Worm (Caenorhabditis elegans) whole organism, late embryonic: ENCODE results near the gene T03F6.3.

Experiments used
- C08G9.2 ChIP-seq: sonication (generic microtip); optimal IDR thresholded peaks from 2 replicates; lab custom pipeline; 2016; ENCODE audit warnings: mild to moderate bottlenecking, missing genetic modification characterization, moderate library complexity, missing compliant biosample characterization
- C38D4.7 ChIP-seq: fragments of 200-800 bp; sonication (Bioruptor generic); optimal IDR thresholded peaks from 2 replicates; lab custom pipeline; 2018; ENCODE audit warnings: mild to moderate bottlenecking, missing genetic modification characterization, moderate library complexity, missing compliant biosample characterization
- F13H6.1 ChIP-seq: sonication (generic microtip); optimal IDR thresholded peaks from 2 replicates; lab custom pipeline; 2016; ENCODE audit warnings: missing genetic modification characterization, missing compliant biosample characterization
- T23F11.4 ChIP-seq: fragments of 200-800 bp; sonication (Bioruptor generic); optimal IDR thresholded peaks from 2 replicates; lab custom pipeline; 2018; ENCODE audit warnings: mild to moderate bottlenecking, missing genetic modification characterization, missing compliant biosample characterization
- ahr-1 ChIP-seq: sonication (generic microtip); optimal IDR thresholded peaks from 2 replicates; lab custom pipeline; 2016; ENCODE audit warnings: missing genetic modification characterization, missing compliant biosample characterization
- ama-1 ChIP-seq: fragments of 150-350 bp; optimal IDR thresholded peaks from 2 replicates; lab custom pipeline; 2014
- ceh-18 ChIP-seq: sonication (generic microtip); optimal IDR thresholded peaks from 2 replicates; lab custom pipeline; 2016; ENCODE audit warnings: missing genetic modification characterization, missing compliant biosample characterization
- ceh-19 ChIP-seq: fragments of 200-800 bp; sonication (Bioruptor generic); optimal IDR thresholded peaks from 2 replicates; lab custom pipeline; 2018; ENCODE audit warnings: mild to moderate bottlenecking, missing genetic modification characterization, missing compliant biosample characterization
- ceh-22 ChIP-seq: sonication (generic microtip); optimal IDR thresholded peaks from 2 replicates; lab custom pipeline; 2017; ENCODE audit warnings: missing biosample characterization, missing genetic modification characterization
- ceh-24 ChIP-seq: sonication (generic microtip); optimal IDR thresholded peaks from 2 replicates; lab custom pipeline; 2016; ENCODE audit warnings: mild to moderate bottlenecking, missing genetic modification characterization, missing compliant biosample characterization
- ceh-30 ChIP-seq: fragments of 150-350 bp; optimal IDR thresholded peaks from 2 replicates; lab custom pipeline; 2014; ENCODE audit warnings: missing biosample characterization, missing genetic modification characterization
- ceh-31 ChIP-seq: sonication (generic microtip); optimal IDR thresholded peaks from 2 replicates; lab custom pipeline; 2016; ENCODE audit warnings: missing genetic modification characterization, missing compliant biosample characterization
- ceh-45 ChIP-seq: fragments of 200-800 bp; sonication (Bioruptor generic); IDR thresholded peaks from 2 replicates; pipeline ENCODE4 v1.3.6; 2022; ENCODE audit warnings: missing genetic modification reagents, missing genetic modification characterization, missing compliant biosample characterization
- ceh-6 ChIP-seq: fragments of 200-800 bp; sonication (Bioruptor generic); optimal IDR thresholded peaks from 2 replicates; lab custom pipeline; 2018; ENCODE audit warnings: mild to moderate bottlenecking, missing genetic modification characterization, missing compliant biosample characterization
- ceh-9 ChIP-seq: sonication (generic microtip); optimal IDR thresholded peaks from 2 replicates; lab custom pipeline; 2016; ENCODE audit warnings: mild to moderate bottlenecking, missing genetic modification characterization, inconsistent platforms, missing compliant biosample characterization
- ets-4 ChIP-seq: sonication (generic microtip); optimal IDR thresholded peaks from 2 replicates; lab custom pipeline; 2016; ENCODE audit warnings: missing genetic modification characterization, missing compliant biosample characterization
- eyg-1 ChIP-seq: sonication (generic microtip); optimal IDR thresholded peaks from 2 replicates; lab custom pipeline; 2016; ENCODE audit warnings: missing genotype, missing genetic modification characterization, missing compliant biosample characterization
- fax-1 ChIP-seq: sonication (generic microtip); optimal IDR thresholded peaks from 2 replicates; lab custom pipeline; 2016; ENCODE audit warnings: missing genotype, missing genetic modification characterization, missing compliant biosample characterization
- gmeb-2 ChIP-seq: sonication (generic microtip); optimal IDR thresholded peaks from 2 replicates; lab custom pipeline; 2016; ENCODE audit warnings: missing genetic modification characterization, inconsistent platforms, missing compliant biosample characterization
- hlh-13 ChIP-seq: fragments of 200-800 bp; sonication (Bioruptor generic); optimal IDR thresholded peaks from 2 replicates; lab custom pipeline; 2018; ENCODE audit warnings: mild to moderate bottlenecking, missing genetic modification characterization, missing compliant biosample characterization
- hlh-6 ChIP-seq: sonication (generic microtip); optimal IDR thresholded peaks from 2 replicates; lab custom pipeline; 2016; ENCODE audit warnings: missing genotype, missing genetic modification characterization, missing compliant biosample characterization
- hlh-8 ChIP-seq: sonication (generic microtip); optimal IDR thresholded peaks from 2 replicates; lab custom pipeline; 2016; ENCODE audit warnings: missing genotype, missing genetic modification characterization, missing compliant biosample characterization
- lim-6 ChIP-seq: sonication (generic microtip); optimal IDR thresholded peaks from 2 replicates; lab custom pipeline; 2016; ENCODE audit warnings: missing genetic modification characterization, missing compliant biosample characterization
- lin-11 ChIP-seq: fragments of 200-800 bp; sonication (Bioruptor generic); optimal IDR thresholded peaks from 2 replicates; lab custom pipeline; 2018; ENCODE audit warnings: mild to moderate bottlenecking, missing genetic modification characterization, missing compliant biosample characterization
- madf-2 ChIP-seq: sonication (generic microtip); optimal IDR thresholded peaks from 2 replicates; lab custom pipeline; 2017; ENCODE audit warnings: missing genetic modification characterization, missing compliant biosample characterization
- mec-3 ChIP-seq: sonication (generic microtip); optimal IDR thresholded peaks from 2 replicates; lab custom pipeline; 2016; ENCODE audit warnings: borderline replicate concordance, missing genetic modification characterization, missing compliant biosample characterization
- nfya-1 ChIP-seq: sonication (generic microtip); optimal IDR thresholded peaks from 2 replicates; lab custom pipeline; 2017; ENCODE audit warnings: missing genetic modification characterization, mild to moderate bottlenecking, missing compliant biosample characterization, antibody characterized with exemption, moderate library complexity
- nhr-11 ChIP-seq: fragments of 150-350 bp; optimal IDR thresholded peaks from 2 replicates; lab custom pipeline; 2014; ENCODE audit warnings: missing biosample characterization, missing genetic modification characterization
- nhr-232 ChIP-seq: sonication (generic microtip); optimal IDR thresholded peaks from 2 replicates; lab custom pipeline; 2016; ENCODE audit warnings: missing genetic modification characterization, missing compliant biosample characterization
- npax-4 ChIP-seq: sonication (generic microtip); optimal IDR thresholded peaks from 2 replicates; lab custom pipeline; 2016; ENCODE audit warnings: missing genetic modification characterization, missing compliant biosample characterization
- odd-2 ChIP-seq: sonication (generic microtip); optimal IDR thresholded peaks from 2 replicates; lab custom pipeline; 2017; ENCODE audit warnings: antibody characterized with exemption, mild to moderate bottlenecking, missing genetic modification characterization, missing compliant biosample characterization
- pax-1 ChIP-seq: fragments of 150-350 bp; optimal IDR thresholded peaks from 2 replicates; lab custom pipeline; 2014; ENCODE audit warnings: missing biosample characterization, missing genetic modification characterization
- pha-4 ChIP-seq: fragments of 150-350 bp; optimal IDR thresholded peaks from 2 replicates; lab custom pipeline; 2018; ENCODE audit warnings: missing biosample characterization, missing genetic modification reagents, missing genetic modification characterization
- pqm-1 ChIP-seq: sonication (generic microtip); optimal IDR thresholded peaks from 2 replicates; lab custom pipeline; 2016; ENCODE audit warnings: missing genetic modification characterization, missing compliant biosample characterization
- pros-1 ChIP-seq: fragments of 150-350 bp; optimal IDR thresholded peaks from 2 replicates; lab custom pipeline; 2014; ENCODE audit warnings: missing biosample characterization, missing genetic modification reagents, missing genetic modification characterization
- sdc-2 ChIP-seq: sonication (generic microtip); optimal IDR thresholded peaks from 2 replicates; lab custom pipeline; 2016; ENCODE audit warnings: missing genotype, missing genetic modification characterization, missing compliant biosample characterization
- sox-4 ChIP-seq: sonication (generic microtip); optimal IDR thresholded peaks from 2 replicates; lab custom pipeline; 2017; ENCODE audit warnings: mild to moderate bottlenecking, missing genetic modification characterization, inconsistent platforms, missing compliant biosample characterization
- tbx-2 ChIP-seq: sonication (generic microtip); optimal IDR thresholded peaks from 2 replicates; lab custom pipeline; 2016; ENCODE audit warnings: missing genetic modification characterization, missing compliant biosample characterization
- unc-3 ChIP-seq, 2 experiments: fragments of 200-800 bp in 1 of 2; sonication (Bioruptor generic) in 1 of 2; sonication (generic microtip) in 1 of 2; conservative IDR thresholded peaks in 1 of 2; optimal IDR thresholded peaks in 1 of 2; 2 replicates each; pipeline versions ENCODE4 v1.3.6 to Lab custom; 2016 to 2022; ENCODE audit warnings: missing compliant biosample characterization in 2 of 2, missing genetic modification characterization in 2 of 2, missing genetic modification reagents in 1 of 2
- unc-42 ChIP-seq: sonication (generic microtip); optimal IDR thresholded peaks from 2 replicates; lab custom pipeline; 2016; ENCODE audit warnings: missing genotype, missing genetic modification characterization, missing compliant biosample characterization
- unc-86 ChIP-seq: sonication (generic microtip); optimal IDR thresholded peaks from 2 replicates; lab custom pipeline; 2016; ENCODE audit warnings: missing genetic modification characterization, missing compliant biosample characterization
- zip-5 ChIP-seq: sonication (generic microtip); optimal IDR thresholded peaks from 2 replicates; lab custom pipeline; 2016; ENCODE audit warnings: missing genetic modification characterization, missing compliant biosample characterization
- ztf-16 ChIP-seq: sonication (generic microtip); optimal IDR thresholded peaks from 2 replicates; lab custom pipeline; 2017; ENCODE audit warnings: missing genetic modification characterization, missing compliant biosample characterization

The T03F6.3 gene

ce11 chrIII:13404418-13404817, 15.2 kb downstream of the T03F6.3 start, which contains the start of gene ttr-52:
ttr-52 (plus strand) TSS chrIII:13404718.
- no peak for TF ChIP-seq pros-1 (tag; lab: Kevin White, UChicago)
- no peak for TF ChIP-seq ceh-18 (tag; lab: Kevin White, UChicago)
- TF ChIP-seq, all 69 proteins: peak for 0

ce11 chrIII:13405504-13405903, 16.3 kb downstream of the T03F6.3 start, which contains the start of gene nas-1:
nas-1 (plus strand) TSS chrIII:13405804.
- no peak for TF ChIP-seq nhr-11 (tag; lab: Kevin White, UChicago)
- no peak for TF ChIP-seq hlh-8 (tag; lab: Kevin White, UChicago)
- TF ChIP-seq pqm-1 (tag; lab: Kevin White, UChicago), result no peak
- no peak for TF ChIP-seq ceh-6
- no peak for TF ChIP-seq lin-11
- TF ChIP-seq ceh-9 (tag; lab: Kevin White, UChicago), result no peak
- no peak for TF ChIP-seq unc-42 (tag; lab: Kevin White, UChicago)
- TF ChIP-seq gmeb-2, result no peak
- TF ChIP-seq odd-2 (tag; lab: Kevin White, UChicago), result no peak
- TF ChIP-seq C38D4.7 (GFP tag; lab: Kevin White, UChicago), result no peak
- no peak for TF ChIP-seq madf-2 (tag; lab: Kevin White, UChicago)
- TF ChIP-seq, all 69 proteins: peak for 0

ce11 chrIII:13409498-13409897, 20.3 kb downstream of the T03F6.3 start, which contains the start of gene myo-6:
myo-6 (plus strand) TSS chrIII:13409798.
- TF ChIP-seq F13H6.1 (no peak), ama-1 (lab: Kevin White, UChicago) (no peak), nhr-232 (tag; lab: Kevin White, UChicago) (no peak), npax-4 (tag; lab: Kevin White, UChicago) (no peak), T23F11.4 (GFP tag; lab: Kevin White, UChicago) (no peak), ceh-22 (tag; lab: Kevin White, UChicago) (no peak), lim-6 (no peak), unc-3 (GFP tag; conservative IDR thresholded peaks at IDR 0.05; lab: Robert Waterston, UW) (no peak), unc-3 (tag; optimal IDR thresholded peaks at IDR 0.05; lab: Kevin White, UChicago) (no peak), eyg-1 (tag; lab: Kevin White, UChicago) (no peak), C08G9.2 (tag; lab: Kevin White, UChicago) (no peak), ceh-31 (no peak), ceh-6 (no peak), lin-11 (no peak), zip-5 (tag; lab: Kevin White, UChicago) (no peak), pax-1 (no peak), ztf-16 (tag; lab: Kevin White, UChicago) (no peak)
- TF ChIP-seq, all 69 proteins: peak for 0

- TF ChIP-seq ahr-1 (tag; lab: Kevin White, UChicago) (no peak), ceh-19 (GFP tag; lab: Kevin White, UChicago) (no peak), sdc-2 (tag; lab: Kevin White, UChicago) (no peak), ceh-6 (no peak), F13H6.1 (no peak), eyg-1 (tag; lab: Kevin White, UChicago) (no peak), sox-4 (tag; lab: Kevin White, UChicago) (no peak), lim-6 (no peak), ceh-24 (tag; lab: Kevin White, UChicago) (no peak), mec-3 (tag; lab: Kevin White, UChicago) (no peak), fax-1 (tag; lab: Kevin White, UChicago) (no peak), gmeb-2 (no peak)
Observed at ce11 chrIII:13411202-13411601, 22.0 kb downstream of the T03F6.3 start.

- TF ChIP-seq ceh-30 (tag; lab: Kevin White, UChicago) (no peak), tbx-2 (no peak), pha-4 (tag; lab: Kevin White, UChicago) (no peak), nhr-11 (tag; lab: Kevin White, UChicago) (no peak), hlh-6 (tag; lab: Kevin White, UChicago) (no peak), lim-6 (no peak), unc-86 (tag; lab: Kevin White, UChicago) (no peak), hlh-13 (GFP tag; lab: Kevin White, UChicago) (no peak), unc-42 (tag; lab: Kevin White, UChicago) (no peak), ets-4 (no peak), madf-2 (tag; lab: Kevin White, UChicago) (no peak), odd-2 (tag; lab: Kevin White, UChicago) (no peak), ceh-24 (tag; lab: Kevin White, UChicago) (no peak), ceh-45 (GFP tag; lab: Robert Waterston, UW) (no peak), ceh-19 (GFP tag; lab: Kevin White, UChicago) (no peak), ceh-6 (no peak), nfya-1 (tag; lab: Kevin White, UChicago) (no peak)
Observed at ce11 chrIII:13418975-13419374, 29.8 kb downstream of the T03F6.3 start.
